Fruit fly (Drosophila melanogaster): Measurements from ENCODE around the gene CG42268.

The CG42268 gene

dm6 chr3L:9726707-9727106 lies 33.5 kb downstream of the CG42268 start, which contains the start of gene Naa60:
TSS of gene Naa60 (plus strand) at chr3L:9726895.
- no peak for TF ChIP-seq Sin3A (optimal IDR thresholded peaks at IDR 0.05)

dm6 chr3L:9723108-9723507 lies 37.1 kb downstream of the CG42268 start, which contains the start of the genes nbs and defl:
TSS of gene nbs (minus strand) at chr3L:9723194.
TSS of gene defl (plus strand) at chr3L:9723423.
- TF ChIP-seq h (optimal IDR thresholded peaks at IDR 0.05) (no peak), Sin3A (optimal IDR thresholded peaks at IDR 0.05) (no peak), Myc (optimal IDR thresholded peaks at IDR 0.05) (no peak), psq (optimal IDR thresholded peaks at IDR 0.05) (no peak), insv (optimal IDR thresholded peaks at IDR 0.05) (no peak), ttk (optimal IDR thresholded peaks at IDR 0.05) (no peak)

- no peak for TF ChIP-seq h (optimal IDR thresholded peaks at IDR 0.05)
- TF ChIP-seq Sin3A (optimal IDR thresholded peaks at IDR 0.05) = no peak
- no peak for TF ChIP-seq ttk (optimal IDR thresholded peaks at IDR 0.05)
- no peak for TF ChIP-seq insv (optimal IDR thresholded peaks at IDR 0.05)
- no peak for TF ChIP-seq psq (optimal IDR thresholded peaks at IDR 0.05)
- TF ChIP-seq Myc (optimal IDR thresholded peaks at IDR 0.05) = no peak
Observed at dm6 chr3L:9720102-9720501, 40.1 kb downstream of the CG42268 start.

- TF ChIP-seq Myc (optimal IDR thresholded peaks at IDR 0.05) (no peak), insv (optimal IDR thresholded peaks at IDR 0.05) (no peak), ttk (optimal IDR thresholded peaks at IDR 0.05) (no peak), Sin3A (optimal IDR thresholded peaks at IDR 0.05) (no peak), psq (optimal IDR thresholded peaks at IDR 0.05) (no peak), h (optimal IDR thresholded peaks at IDR 0.05) (no peak)
Observed at dm6 chr3L:9718929-9719328, 41.3 kb downstream of the CG42268 start, which contains the start of the genes CG18178 and CG14174. TSS of gene CG18178 (minus strand) at chr3L:9719144. TSS of gene CG14174 (plus strand) at chr3L:9719328.

- TF ChIP-seq insv (optimal IDR thresholded peaks at IDR 0.05) = no peak
- TF ChIP-seq Sin3A (optimal IDR thresholded peaks at IDR 0.05) = no peak
- no peak for TF ChIP-seq Myc (optimal IDR thresholded peaks at IDR 0.05)
- no peak for TF ChIP-seq ttk (optimal IDR thresholded peaks at IDR 0.05)
- TF ChIP-seq psq (optimal IDR thresholded peaks at IDR 0.05) = no peak
- no peak for TF ChIP-seq h (optimal IDR thresholded peaks at IDR 0.05)
Observed at dm6 chr3L:9717839-9718238, 42.4 kb downstream of the CG42268 start.

dm6 chr3L:9717101-9717500 lies 43.1 kb downstream of the CG42268 start:
- TF ChIP-seq psq (optimal IDR thresholded peaks at IDR 0.05) = no peak
- no peak for TF ChIP-seq Sin3A (optimal IDR thresholded peaks at IDR 0.05)
- TF ChIP-seq insv (optimal IDR thresholded peaks at IDR 0.05) = no peak
- no peak for TF ChIP-seq Myc (optimal IDR thresholded peaks at IDR 0.05)
- no peak for TF ChIP-seq ttk (optimal IDR thresholded peaks at IDR 0.05)
- no peak for TF ChIP-seq h (optimal IDR thresholded peaks at IDR 0.05)

dm6 chr3L:9716595-9716994 lies 43.6 kb downstream of the CG42268 start:
- TF ChIP-seq insv (optimal IDR thresholded peaks at IDR 0.05) (no peak), Sin3A (optimal IDR thresholded peaks at IDR 0.05) (no peak), Myc (optimal IDR thresholded peaks at IDR 0.05) (no peak), ttk (optimal IDR thresholded peaks at IDR 0.05) (no peak), h (optimal IDR thresholded peaks at IDR 0.05) (no peak), psq (optimal IDR thresholded peaks at IDR 0.05) (no peak)

- no peak for TF ChIP-seq insv (optimal IDR thresholded peaks at IDR 0.05)
Observed at dm6 chr3L:9714537-9715144, 45.6 kb downstream of the CG42268 start.

- TF ChIP-seq Myc (optimal IDR thresholded peaks at IDR 0.05) (no peak), h (optimal IDR thresholded peaks at IDR 0.05) (no peak), insv (optimal IDR thresholded peaks at IDR 0.05) (no peak), psq (optimal IDR thresholded peaks at IDR 0.05) (no peak), Sin3A (optimal IDR thresholded peaks at IDR 0.05) (no peak), ttk (optimal IDR thresholded peaks at IDR 0.05) (no peak)
Observed at dm6 chr3L:9713828-9714536, 46.2 kb downstream of the CG42268 start, which contains the start of gene vsg. TSS of gene vsg (plus strand) at chr3L:9714324.

dm6 chr3L:9713383-9713827 lies 46.8 kb downstream of the CG42268 start, which contains the start of gene SH3PX1:
TSS of gene SH3PX1 (minus strand) at chr3L:9713827.
- no peak for TF ChIP-seq insv (optimal IDR thresholded peaks at IDR 0.05)
- TF ChIP-seq ttk (optimal IDR thresholded peaks at IDR 0.05) = no peak
- TF ChIP-seq Myc (optimal IDR thresholded peaks at IDR 0.05) = no peak
- no peak for TF ChIP-seq h (optimal IDR thresholded peaks at IDR 0.05)
- TF ChIP-seq Sin3A (optimal IDR thresholded peaks at IDR 0.05) = no peak
- TF ChIP-seq psq (optimal IDR thresholded peaks at IDR 0.05) = no peak

- no peak for TF ChIP-seq ttk (optimal IDR thresholded peaks at IDR 0.05)
- no peak for TF ChIP-seq psq (optimal IDR thresholded peaks at IDR 0.05)
- no peak for TF ChIP-seq insv (optimal IDR thresholded peaks at IDR 0.05)
- TF ChIP-seq Sin3A (optimal IDR thresholded peaks at IDR 0.05) = no peak
- TF ChIP-seq Myc (optimal IDR thresholded peaks at IDR 0.05) = no peak
Observed at dm6 chr3L:9712066-9712789, 48.0 kb downstream of the CG42268 start.

dm6 chr3L:9711203-9711602 lies 49.0 kb downstream of the CG42268 start:
- TF ChIP-seq ttk (optimal IDR thresholded peaks at IDR 0.05) (no peak), psq (optimal IDR thresholded peaks at IDR 0.05) (no peak), h (optimal IDR thresholded peaks at IDR 0.05) (no peak), Sin3A (optimal IDR thresholded peaks at IDR 0.05) (no peak), Myc (optimal IDR thresholded peaks at IDR 0.05) (no peak), insv (optimal IDR thresholded peaks at IDR 0.05) (no peak)

Data from Kc167 (cell line).